Comparison of ENCODE assay signal across 1 worm cellular context in genomic region chrIV:13639027-13639426, ce11.
A peak's percentile ranks its signal among the peaks of the same experiment; 100 is the strongest.
TF ChIP-seq lines count a peak whose summit lies in the region.

Gene ugt-22 (plus strand): TSS chrIV:13639260.

TF ChIP-seq in whole organism, L1 larva, 84 proteins besides CTCF, POLR2A, EP300 and RAD21 (continued from another document):
- TF ChIP-seq mef-2 (tag; optimal IDR thresholded peaks at IDR 0.05; lab: Kevin White, UChicago) = no peak
- no peak for TF ChIP-seq fos-1 (tag; optimal IDR thresholded peaks at IDR 0.05; lab: Kevin White, UChicago)
- no peak for TF ChIP-seq unc-86 (tag; optimal IDR thresholded peaks at IDR 0.05; lab: Kevin White, UChicago)
- no peak for TF ChIP-seq nhr-90 (tag; optimal IDR thresholded peaks at IDR 0.05; lab: Kevin White, UChicago; ENCODE audit: poor library complexity)
- TF ChIP-seq aha-1 (tag; optimal IDR thresholded peaks at IDR 0.05; lab: Kevin White, UChicago) = no peak
- no peak for TF ChIP-seq ceh-88 (GFP tag; IDR thresholded peaks at IDR 0.05; lab: Robert Waterston, UW)
- TF ChIP-seq tlp-1 (tag; optimal IDR thresholded peaks at IDR 0.05; lab: Kevin White, UChicago) = peak; percentile 1
- TF ChIP-seq efl-1 (optimal IDR thresholded peaks at IDR 0.05; lab: Kevin White, UChicago) = no peak
- peak in 1 of 2 experiments; percentile 66 for TF ChIP-seq efl-1 (GFP tag; optimal IDR thresholded peaks at IDR 0.05 in 1 of 2; lab: Kevin White, UChicago)
- no peak for TF ChIP-seq nhr-237 (tag; optimal IDR thresholded peaks at IDR 0.05; lab: Kevin White, UChicago)
- no peak for TF ChIP-seq nhr-77 (tag; optimal IDR thresholded peaks at IDR 0.05; lab: Kevin White, UChicago)
- no peak for TF ChIP-seq zip-4 (GFP tag; optimal IDR thresholded peaks at IDR 0.05; lab: Kevin White, UChicago)
- no peak for TF ChIP-seq nhr-20 (tag; optimal IDR thresholded peaks at IDR 0.05; lab: Kevin White, UChicago)
- no peak for TF ChIP-seq fkh-4 (tag; optimal IDR thresholded peaks at IDR 0.05; lab: Kevin White, UChicago; ENCODE audit: borderline replicate concordance)
